Worm (Caenorhabditis elegans): Measurements from ENCODE around the gene ncx-6.

Gene ncx-6

ce11 chrIII:9667591-9668265 is 46.0 kb downstream of the ncx-6 start, which contains the start of gene C07A9.9 (continued):
- TF ChIP-seq daf-16 (GFP tag; optimal IDR thresholded peaks at IDR 0.05) = peak in 1 of 2 experiments; percentile 35
- TF ChIP-seq daf-16 (tag; optimal IDR thresholded peaks at IDR 0.05) = peak; percentile 85
- TF ChIP-seq mep-1 (tag; optimal IDR thresholded peaks at IDR 0.05) = peak; percentile 79
- peak; percentile 72 for TF ChIP-seq hmg-1.1 (GFP tag; IDR thresholded peaks at IDR 0.05)
- no peak for TF ChIP-seq F49E8.2 (tag; optimal IDR thresholded peaks at IDR 0.05; ENCODE audit: borderline replicate concordance)
- no peak for TF ChIP-seq ceh-62 (tag; optimal IDR thresholded peaks at IDR 0.05)
- TF ChIP-seq ces-1 (GFP tag; optimal IDR thresholded peaks at IDR 0.05) = no peak
- no peak for TF ChIP-seq duxl-1 (tag; optimal IDR thresholded peaks at IDR 0.05; ENCODE audit: poor library complexity)
- no peak for TF ChIP-seq daf-19 (GFP tag; conservative IDR thresholded peaks at IDR 0.05)
- TF ChIP-seq nhr-25 (tag; optimal IDR thresholded peaks at IDR 0.05; ENCODE audit: borderline replicate concordance, insufficient read depth) = peak; percentile 54
- TF ChIP-seq F26F4.8 (GFP tag; conservative IDR thresholded peaks at IDR 0.05) = no peak
- no peak for TF ChIP-seq egl-27 (tag; optimal IDR thresholded peaks at IDR 0.05)
- peak; percentile 55 for TF ChIP-seq mes-2 (tag; optimal IDR thresholded peaks at IDR 0.05; ENCODE audit: poor library complexity, severe bottlenecking)
- TF ChIP-seq zip-11 (GFP tag; IDR thresholded peaks at IDR 0.05) = no peak
- no peak for TF ChIP-seq ceh-44 (GFP tag; IDR thresholded peaks at IDR 0.05)
- no peak for TF ChIP-seq R02D3.7 (tag; optimal IDR thresholded peaks at IDR 0.05)
- TF ChIP-seq zfp-2 (tag; optimal IDR thresholded peaks at IDR 0.05) = no peak
- TF ChIP-seq zip-2 (tag; optimal IDR thresholded peaks at IDR 0.05) = no peak
- peak; percentile 93 for TF ChIP-seq hlh-11 (tag; optimal IDR thresholded peaks at IDR 0.05)
- peak; percentile 92 for TF ChIP-seq mxl-3 (GFP tag; optimal IDR thresholded peaks at IDR 0.05)
- TF ChIP-seq ama-1 (optimal IDR thresholded peaks at IDR 0.05) = no peak
- no peak for TF ChIP-seq dmd-8 (GFP tag; IDR thresholded peaks at IDR 0.05)
- peak; percentile 67 for TF ChIP-seq T20F7.1 (GFP tag; optimal IDR thresholded peaks at IDR 0.05)
- peak in 1 of 2 experiments; percentile 53 for TF ChIP-seq unc-62 (GFP tag; optimal IDR thresholded peaks at IDR 0.05 in 1 of 2)
- TF ChIP-seq unc-62 (tag; optimal IDR thresholded peaks at IDR 0.05) = no peak
- no peak; the same call in 1 of the 2 replicates for TF ChIP-seq T26A8.4 (GFP tag; IDR thresholded peaks at IDR 0.05)
- peak; percentile 63 for TF ChIP-seq pqm-1 (tag; optimal IDR thresholded peaks at IDR 0.05)
- peak; percentile 80 for TF ChIP-seq nhr-48 (tag; optimal IDR thresholded peaks at IDR 0.05)
- peak; percentile 60; the same call in 1 of the 2 replicates for TF ChIP-seq pha-4 (GFP tag; IDR thresholded peaks at IDR 0.05)
- no peak for TF ChIP-seq pha-4 (tag; optimal IDR thresholded peaks at IDR 0.05)
- no peak for TF ChIP-seq daf-8 (GFP tag; IDR thresholded peaks at IDR 0.05)
- TF ChIP-seq ceh-82 (tag; optimal IDR thresholded peaks at IDR 0.05) = no peak
- TF ChIP-seq unc-130 (GFP tag; optimal IDR thresholded peaks at IDR 0.05) = no peak
- peak; percentile 83 for TF ChIP-seq ceh-20 (GFP tag; IDR thresholded peaks at IDR 0.05)
- TF ChIP-seq Y75B8A.6 (GFP tag; IDR thresholded peaks at IDR 0.05) = no peak
- TF ChIP-seq arid-1 (GFP tag; conservative IDR thresholded peaks at IDR 0.05) = peak; percentile 42; the same call in 1 of the 2 replicates
- no peak for TF ChIP-seq ZK337.2 (GFP tag; IDR thresholded peaks at IDR 0.05)
- TF ChIP-seq Y5F2A.4 (GFP tag; optimal IDR thresholded peaks at IDR 0.05) = no peak
- no peak for TF ChIP-seq lim-7 (GFP tag; IDR thresholded peaks at IDR 0.05)
- peak; percentile 79 for TF ChIP-seq rbr-2 (tag; optimal IDR thresholded peaks at IDR 0.05)
- no peak for TF ChIP-seq Y105C5A.15 (GFP tag; IDR thresholded peaks at IDR 0.05)
- no peak for TF ChIP-seq mxl-2 (GFP tag; conservative IDR thresholded peaks at IDR 0.05)
- peak; percentile 83 for TF ChIP-seq dmd-6 (GFP tag; IDR thresholded peaks at IDR 0.05)
- TF ChIP-seq D1046.2 (GFP tag; IDR thresholded peaks at IDR 0.05) = no peak
- TF ChIP-seq hlh-30 (tag; optimal IDR thresholded peaks at IDR 0.05; ENCODE audit: insufficient read depth) = peak; percentile 75
- peak; percentile 55 for TF ChIP-seq cey-2 (tag; optimal IDR thresholded peaks at IDR 0.05; ENCODE audit: borderline replicate concordance, insufficient read depth)
- TF ChIP-seq snpc-1.2 (GFP tag; IDR thresholded peaks at IDR 0.05) = no peak
- no peak for TF ChIP-seq F44E2.7 (GFP tag; IDR thresholded peaks at IDR 0.05)
- no peak for TF ChIP-seq lin-39 (tag; optimal IDR thresholded peaks at IDR 0.05)
- TF ChIP-seq dve-1 (tag; optimal IDR thresholded peaks at IDR 0.05; ENCODE audit: insufficient read depth) = peak; percentile 73

Data from whole organism, L4 larva.